Fruit fly (Drosophila melanogaster): ENCODE measurements around the gene CG45049.

CG45049 gene

dm6 chr3R:22756289-22756688 lies 29.5 kb downstream of the CG45049 start:
- TF ChIP-seq EcR (GFP tag; optimal IDR thresholded peaks at IDR 0.05): no peak
- no peak for TF ChIP-seq pan (optimal IDR thresholded peaks at IDR 0.05)
- TF ChIP-seq CG8478 (optimal IDR thresholded peaks at IDR 0.05): no peak
- no peak for TF ChIP-seq Dll (optimal IDR thresholded peaks at IDR 0.05)
- no peak for TF ChIP-seq usp (GFP tag; optimal IDR thresholded peaks at IDR 0.05)

dm6 chr3R:22757117-22757516 lies 30.4 kb downstream of the CG45049 start:
- no peak for TF ChIP-seq EcR (GFP tag; optimal IDR thresholded peaks at IDR 0.05)
- no peak for TF ChIP-seq pan (optimal IDR thresholded peaks at IDR 0.05)
- no peak for TF ChIP-seq Dll (optimal IDR thresholded peaks at IDR 0.05)
- no peak for TF ChIP-seq psq (optimal IDR thresholded peaks at IDR 0.05)
- no peak for TF ChIP-seq usp (GFP tag; optimal IDR thresholded peaks at IDR 0.05)
- TF ChIP-seq CG8478 (optimal IDR thresholded peaks at IDR 0.05): no peak

DNA sequence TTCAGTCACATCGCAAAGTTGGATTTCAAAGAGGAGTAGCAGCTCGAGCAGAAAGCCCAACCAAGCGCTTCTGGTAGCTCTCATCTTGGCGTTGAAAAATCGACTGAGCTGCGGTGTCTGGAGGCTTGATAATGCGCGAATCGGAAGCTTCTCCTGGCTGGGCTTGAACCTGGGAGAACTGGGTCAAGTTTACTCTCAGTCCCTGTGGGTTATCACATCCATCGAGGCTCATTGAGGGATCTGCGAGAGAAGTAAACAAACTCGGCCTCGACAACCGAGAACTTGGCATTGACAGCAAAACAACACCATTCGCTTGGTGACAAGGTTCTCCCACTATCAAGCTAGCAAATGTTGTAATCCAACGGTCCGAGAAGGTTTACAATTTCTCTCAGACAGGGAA lies 34.2 kb downstream of the CG45049 start, which contains the start of gene Nepl13:
TSS of gene Nepl13 (minus strand) at position 89 of the 400 bp plus-strand sequence.
- TF ChIP-seq EcR (GFP tag; optimal IDR thresholded peaks at IDR 0.05) (no peak), CG8478 (optimal IDR thresholded peaks at IDR 0.05) (no peak)

DNA sequence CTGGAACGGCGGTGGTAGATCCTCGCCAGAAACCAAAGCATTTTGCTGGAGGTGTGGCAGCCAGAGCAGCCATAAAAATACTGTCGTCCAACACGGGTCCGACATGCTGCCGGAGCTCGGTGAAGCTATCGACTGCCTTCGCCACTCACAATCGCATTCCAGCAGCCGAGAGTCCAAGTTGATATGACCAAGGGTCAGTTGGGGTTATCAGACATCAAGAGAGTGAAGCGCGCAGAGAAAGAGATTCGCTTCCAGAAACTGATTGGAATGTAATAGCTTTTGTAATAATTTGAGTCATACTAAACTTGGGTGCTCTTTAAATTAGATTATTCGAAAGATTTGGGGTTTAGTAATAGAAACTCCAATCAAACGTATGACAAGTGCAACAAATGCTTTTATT lies 36.8 kb downstream of the CG45049 start, which contains the start of gene Nepl14:
TSS of gene Nepl14 (minus strand) at position 125 of the 400 bp plus-strand sequence.
- no peak for TF ChIP-seq CG8478 (optimal IDR thresholded peaks at IDR 0.05)
- TF ChIP-seq usp (GFP tag; optimal IDR thresholded peaks at IDR 0.05): no peak
- no peak for TF ChIP-seq Dll (optimal IDR thresholded peaks at IDR 0.05)
- no peak for TF ChIP-seq psq (optimal IDR thresholded peaks at IDR 0.05)
- TF ChIP-seq EcR (GFP tag; optimal IDR thresholded peaks at IDR 0.05): no peak
- TF ChIP-seq pan (optimal IDR thresholded peaks at IDR 0.05): no peak

DNA sequence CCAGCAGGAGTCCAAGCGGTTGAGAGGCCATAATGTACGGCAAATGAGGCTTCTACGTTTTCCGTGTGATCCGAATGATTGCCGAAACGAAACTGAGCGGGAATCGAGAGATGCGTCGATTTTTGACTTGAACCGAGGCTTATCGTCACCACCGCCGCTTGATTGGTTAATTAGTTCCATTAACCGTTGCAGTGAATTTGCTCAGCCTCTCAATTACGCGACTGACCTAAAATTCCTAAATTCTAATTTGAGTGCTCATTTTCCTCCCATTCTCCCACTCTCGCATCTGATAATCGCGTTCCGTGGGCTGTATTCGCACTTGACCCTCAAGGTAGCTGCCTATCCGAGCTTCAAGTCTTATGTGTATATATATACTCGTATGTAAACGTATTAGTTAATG lies 39.3 kb downstream of the CG45049 start, which contains the start of gene Nepl15:
TSS of gene Nepl15 (minus strand) at position 101 of the 400 bp plus-strand sequence.
- TF ChIP-seq CG8478 (optimal IDR thresholded peaks at IDR 0.05) (no peak), EcR (GFP tag; optimal IDR thresholded peaks at IDR 0.05) (no peak), usp (GFP tag; optimal IDR thresholded peaks at IDR 0.05) (no peak), pan (optimal IDR thresholded peaks at IDR 0.05) (no peak), Dll (optimal IDR thresholded peaks at IDR 0.05) (no peak), psq (optimal IDR thresholded peaks at IDR 0.05) (no peak)

DNA sequence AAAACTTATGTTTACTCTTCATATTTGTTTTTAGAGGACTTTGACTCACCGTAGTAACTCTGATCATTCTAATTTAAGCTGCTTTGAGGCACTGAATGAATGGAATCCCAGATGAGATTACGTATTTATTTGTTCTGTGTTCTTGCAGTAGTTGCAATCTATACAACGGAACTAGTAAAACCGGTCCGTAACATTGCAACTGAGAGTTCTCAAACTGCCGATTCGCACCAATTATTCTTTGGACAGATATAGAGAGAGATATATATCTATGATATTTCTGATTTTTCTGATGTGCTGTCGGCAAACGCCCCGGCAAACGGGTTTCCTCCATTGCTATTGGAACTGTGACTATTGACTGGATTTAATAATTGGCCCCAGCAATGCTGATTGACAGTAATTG lies 40.8 kb downstream of the CG45049 start, which contains the start of gene CG13841:
TSS of gene CG13841 (minus strand) at position 101 of the 400 bp plus-strand sequence.
- TF ChIP-seq EcR (GFP tag; optimal IDR thresholded peaks at IDR 0.05) (no peak), psq (optimal IDR thresholded peaks at IDR 0.05) (no peak), pan (optimal IDR thresholded peaks at IDR 0.05) (no peak), CG8478 (optimal IDR thresholded peaks at IDR 0.05) (no peak), Dll (optimal IDR thresholded peaks at IDR 0.05) (no peak), usp (GFP tag; optimal IDR thresholded peaks at IDR 0.05) (no peak)

dm6 chr3R:22768633-22769032 lies 41.9 kb downstream of the CG45049 start, which contains the start of gene CG43091:
CG43091 (minus strand) TSS chr3R:22768733.
- TF ChIP-seq pan (optimal IDR thresholded peaks at IDR 0.05) (no peak), EcR (GFP tag; optimal IDR thresholded peaks at IDR 0.05) (no peak), CG8478 (optimal IDR thresholded peaks at IDR 0.05) (no peak), usp (GFP tag; optimal IDR thresholded peaks at IDR 0.05) (no peak), Dll (optimal IDR thresholded peaks at IDR 0.05) (no peak)

DNA sequence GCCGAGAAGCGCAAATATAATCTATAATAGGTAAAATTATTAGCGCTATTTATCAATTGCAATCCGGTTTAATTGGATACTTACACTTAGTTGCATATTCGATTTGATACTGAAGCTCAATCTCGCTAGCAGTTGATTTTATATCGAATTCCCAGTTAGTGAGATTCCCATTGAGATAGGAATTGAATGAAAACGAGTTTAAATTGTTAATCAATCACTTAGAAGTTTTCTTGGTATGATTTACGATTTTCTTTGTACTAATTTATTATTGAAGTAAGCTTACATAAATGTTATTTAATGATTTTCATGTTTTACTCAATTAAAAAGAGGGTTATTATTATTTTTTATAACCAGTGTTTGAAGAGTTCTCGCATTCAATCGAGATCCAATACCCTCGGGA lies 42.8 kb downstream of the CG45049 start, which contains the start of gene CG43092:
TSS of gene CG43092 (minus strand) at position 101 of the 400 bp plus-strand sequence.
- TF ChIP-seq pan (optimal IDR thresholded peaks at IDR 0.05) (no peak), psq (optimal IDR thresholded peaks at IDR 0.05) (no peak), CG8478 (optimal IDR thresholded peaks at IDR 0.05) (no peak), usp (GFP tag; optimal IDR thresholded peaks at IDR 0.05) (no peak), Dll (optimal IDR thresholded peaks at IDR 0.05) (no peak), EcR (GFP tag; optimal IDR thresholded peaks at IDR 0.05) (no peak)

dm6 chr3R:22770207-22770606 lies 43.4 kb downstream of the CG45049 start, which contains the start of gene CG43093:
CG43093 (minus strand) TSS chr3R:22770307.
- TF ChIP-seq psq (optimal IDR thresholded peaks at IDR 0.05) (no peak), pan (optimal IDR thresholded peaks at IDR 0.05) (no peak), EcR (GFP tag; optimal IDR thresholded peaks at IDR 0.05) (no peak)

DNA sequence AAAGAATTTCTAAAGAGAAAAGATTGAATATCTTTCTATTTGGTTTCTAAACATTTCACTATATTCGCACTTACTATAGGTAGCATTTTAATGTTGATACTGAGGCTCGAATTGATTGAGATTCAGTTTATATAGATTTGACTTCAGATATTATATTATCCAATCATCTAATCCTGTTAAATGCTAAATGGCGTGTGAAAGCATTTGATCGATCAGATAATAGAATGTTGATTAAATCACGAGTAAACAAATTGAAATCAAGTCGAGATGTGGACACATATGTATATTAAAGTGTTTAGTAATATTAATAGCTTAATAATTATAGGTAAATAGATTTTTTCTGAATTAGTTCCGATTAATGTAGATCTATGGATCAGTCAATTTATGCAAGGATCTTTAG lies 44.1 kb downstream of the CG45049 start, which contains the start of gene CG43094:
TSS of gene CG43094 (minus strand) at position 101 of the 400 bp plus-strand sequence.
- TF ChIP-seq Dll (optimal IDR thresholded peaks at IDR 0.05): no peak
- no peak for TF ChIP-seq CG8478 (optimal IDR thresholded peaks at IDR 0.05)
- no peak for TF ChIP-seq usp (GFP tag; optimal IDR thresholded peaks at IDR 0.05)
- TF ChIP-seq pan (optimal IDR thresholded peaks at IDR 0.05): no peak
- no peak for TF ChIP-seq psq (optimal IDR thresholded peaks at IDR 0.05)
- no peak for TF ChIP-seq EcR (GFP tag; optimal IDR thresholded peaks at IDR 0.05)

DNA sequence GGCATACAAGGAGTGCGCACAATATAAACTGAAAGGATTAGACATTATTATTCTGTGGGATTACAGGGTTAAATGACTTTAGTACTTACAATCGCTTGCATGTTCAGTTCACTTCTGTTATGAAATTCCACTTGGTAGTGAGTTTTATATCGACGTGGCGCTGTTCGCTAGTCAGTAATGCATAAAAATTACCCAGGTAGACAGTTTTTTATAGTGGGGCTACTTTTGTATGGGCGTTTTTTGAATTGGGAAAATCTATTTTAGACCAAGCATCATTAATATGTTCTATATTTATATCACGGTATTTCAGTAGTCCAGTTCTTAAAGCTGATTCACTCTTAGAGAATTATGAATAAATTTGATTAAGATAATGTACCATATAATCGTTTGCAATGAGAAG lies 44.9 kb downstream of the CG45049 start, which contains the start of gene CG43095:
TSS of gene CG43095 (minus strand) at position 101 of the 400 bp plus-strand sequence.
- no peak for TF ChIP-seq pan (optimal IDR thresholded peaks at IDR 0.05)
- TF ChIP-seq psq (optimal IDR thresholded peaks at IDR 0.05): no peak
- no peak for TF ChIP-seq CG8478 (optimal IDR thresholded peaks at IDR 0.05)
- TF ChIP-seq EcR (GFP tag; optimal IDR thresholded peaks at IDR 0.05): no peak
- no peak for TF ChIP-seq usp (GFP tag; optimal IDR thresholded peaks at IDR 0.05)
- TF ChIP-seq Dll (optimal IDR thresholded peaks at IDR 0.05): no peak

DNA sequence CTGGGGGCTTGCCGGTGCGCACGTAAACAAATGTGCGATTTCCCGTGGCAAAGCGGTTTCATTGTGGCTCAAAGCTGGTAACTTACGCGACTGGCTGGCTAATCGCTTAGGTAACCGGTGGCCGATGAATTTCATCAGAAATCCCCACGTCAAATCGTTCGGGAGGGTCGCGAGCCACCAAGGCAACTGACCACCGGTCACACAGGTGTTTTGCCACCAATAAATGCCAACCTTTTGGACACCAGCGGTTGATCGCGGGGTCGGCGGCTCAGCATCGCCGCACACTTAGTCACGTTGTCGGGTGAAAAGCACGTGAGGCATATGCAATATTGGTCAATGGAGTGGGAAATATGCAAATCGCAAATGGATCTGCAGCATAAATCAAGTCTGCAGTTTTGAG lies 49.7 kb downstream of the CG45049 start:
- TF ChIP-seq EcR (GFP tag; optimal IDR thresholded peaks at IDR 0.05): no peak
- no peak for TF ChIP-seq CG8478 (optimal IDR thresholded peaks at IDR 0.05)
- TF ChIP-seq Dll (optimal IDR thresholded peaks at IDR 0.05): no peak
- TF ChIP-seq psq (optimal IDR thresholded peaks at IDR 0.05): no peak
- no peak for TF ChIP-seq usp (GFP tag; optimal IDR thresholded peaks at IDR 0.05)
- TF ChIP-seq pan (optimal IDR thresholded peaks at IDR 0.05): no peak

DNA sequence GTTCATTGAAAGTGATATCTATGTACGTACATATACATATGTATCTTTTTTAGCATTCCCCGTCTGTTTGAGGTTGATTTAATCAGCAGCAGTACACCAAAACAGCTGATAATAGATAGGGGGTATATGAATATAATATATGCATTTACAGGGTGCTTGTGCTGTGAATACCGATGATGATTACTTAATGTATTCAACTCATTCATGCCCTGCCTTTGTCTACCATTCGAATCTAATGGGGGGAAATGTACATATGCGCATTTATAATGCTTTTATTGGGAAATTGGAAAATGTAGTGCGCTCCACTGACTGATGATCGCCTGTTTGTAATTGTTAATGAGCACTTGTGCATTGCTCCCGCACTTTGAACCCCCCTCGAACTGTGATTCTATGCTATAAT lies 53.4 kb downstream of the CG45049 start:
- no peak for TF ChIP-seq pan (optimal IDR thresholded peaks at IDR 0.05)
- TF ChIP-seq psq (optimal IDR thresholded peaks at IDR 0.05): no peak
- no peak for TF ChIP-seq Dll (optimal IDR thresholded peaks at IDR 0.05)
- TF ChIP-seq usp (GFP tag; optimal IDR thresholded peaks at IDR 0.05): no peak

Data from whole organism.